Worm (Caenorhabditis elegans): ENCODE measurements around the gene eif-3.B.

DNA sequence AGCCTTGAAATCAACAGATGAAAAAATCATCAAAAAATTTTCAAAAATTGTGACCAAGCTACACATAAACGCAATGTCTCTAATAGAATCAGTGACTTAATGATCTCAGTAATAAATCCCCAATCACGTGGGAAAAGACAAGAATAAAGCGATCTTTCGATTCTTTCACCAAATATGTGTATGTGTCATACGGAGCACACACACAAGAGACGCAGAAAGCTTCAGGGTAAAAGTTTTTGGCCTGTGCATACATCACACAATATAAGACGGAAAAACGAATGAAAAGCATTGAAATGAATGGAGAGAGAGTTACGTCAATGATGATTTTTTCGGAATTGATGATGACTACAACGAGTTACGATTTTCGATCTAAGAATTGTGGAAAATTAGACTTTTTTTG, 25.3 kb downstream of the eif-3.B start:
- TF ChIP-seq ets-4 (tag; optimal IDR thresholded peaks at IDR 0.05) (no peak), fax-1 (tag; optimal IDR thresholded peaks at IDR 0.05) (no peak), eyg-1 (tag; optimal IDR thresholded peaks at IDR 0.05) (no peak), F13H6.1 (tag; optimal IDR thresholded peaks at IDR 0.05) (no peak)

All from whole organism, late embryonic.